Fruit fly (Drosophila melanogaster) whole organism, adult: ENCODE measurements around the gene ome.

Source experiments
- CG11617 ChIP-seq: fragments of 200-800 bp; sonication (Bioruptor generic); optimal IDR thresholded peaks from 2 replicates; lab custom pipeline; 2017; ENCODE audit warnings: mild to moderate bottlenecking, missing biosample characterization, missing genetic modification reagents, missing genetic modification characterization
- CG12768 ChIP-seq: fragments of 200-800 bp; sonication (Bioruptor generic); optimal IDR thresholded peaks from 2 replicates; lab custom pipeline; 2017; ENCODE audit warnings: missing biosample characterization, missing genetic modification characterization, mild to moderate bottlenecking, moderate library complexity, missing genetic modification reagents
- CG14711 ChIP-seq: fragments of 200-800 bp; sonication (Bioruptor generic); optimal IDR thresholded peaks from 2 replicates; lab custom pipeline; 2018; ENCODE audit warnings: missing biosample characterization, mild to moderate bottlenecking, missing genetic modification characterization, moderate library complexity
- CG1620 ChIP-seq: fragments of 200-800 bp; sonication (Bioruptor generic); optimal IDR thresholded peaks from 2 replicates; lab custom pipeline; 2016; ENCODE audit warnings: missing biosample characterization, missing genetic modification characterization
- CG33017 ChIP-seq: fragments of 200-800 bp; sonication (Bioruptor generic); optimal IDR thresholded peaks from 2 replicates; lab custom pipeline; 2018; ENCODE audit warnings: missing biosample characterization, mild to moderate bottlenecking, missing genetic modification characterization, moderate library complexity
- CG5204 ChIP-seq: fragments of 200-800 bp; sonication (Bioruptor generic); optimal IDR thresholded peaks from 2 replicates; lab custom pipeline; 2016; ENCODE audit warnings: missing biosample characterization, missing genetic modification characterization
- CG7045 ChIP-seq: fragments of 200-800 bp; sonication (Bioruptor generic); optimal IDR thresholded peaks from 2 replicates; lab custom pipeline; 2017; ENCODE audit warnings: missing biosample characterization, mild to moderate bottlenecking, missing genetic modification characterization
- CG7101 ChIP-seq: fragments of 200-800 bp; sonication (Bioruptor generic); optimal IDR thresholded peaks from 2 replicates; lab custom pipeline; 2018; ENCODE audit warnings: missing biosample characterization, mild to moderate bottlenecking, missing genetic modification characterization, moderate library complexity
- Clk ChIP-seq: fragments of 200-800 bp; sonication (Bioruptor generic); optimal IDR thresholded peaks from 2 replicates; lab custom pipeline; 2017; ENCODE audit warnings: missing biosample characterization, missing genetic modification characterization
- Crg-1 ChIP-seq: fragments of 200-800 bp; sonication (Bioruptor generic); optimal IDR thresholded peaks from 2 replicates; lab custom pipeline; 2016; ENCODE audit warnings: missing biosample characterization, missing genetic modification characterization
- Hr96 ChIP-seq: fragments of 200-800 bp; sonication (Bioruptor generic); optimal IDR thresholded peaks from 2 replicates; lab custom pipeline; 2016; ENCODE audit warnings: missing biosample characterization, missing genetic modification characterization
- Mnt ChIP-seq: fragments of 200-800 bp; sonication (Bioruptor generic); optimal IDR thresholded peaks from 2 replicates; lab custom pipeline; 2016; ENCODE audit warnings: missing biosample characterization, mild to moderate bottlenecking, missing genetic modification characterization
- bab1 ChIP-seq: fragments of 200-800 bp; sonication (Bioruptor generic); optimal IDR thresholded peaks from 3 replicates; lab custom pipeline; 2019; ENCODE audit warnings: missing biosample characterization, mild to moderate bottlenecking, missing genetic modification characterization, moderate library complexity
- cic ChIP-seq: fragments of 200-800 bp; sonication (Bioruptor generic); optimal IDR thresholded peaks from 2 replicates; lab custom pipeline; 2017; ENCODE audit warnings: missing biosample characterization, mild to moderate bottlenecking, missing genetic modification characterization, moderate library complexity
- cnc ChIP-seq, 2 experiments: fragments of >200 bp; optimal IDR thresholded peaks; 2 replicates each; lab custom pipeline; 2017
- kay ChIP-seq: fragments of 200-800 bp; sonication (Bioruptor generic); peaks from one replicate; lab custom pipeline; 2016; ENCODE audit warnings: missing biosample characterization, missing genetic modification characterization, borderline replicate concordance
- ovo ChIP-seq: fragments of 200-800 bp; sonication (Bioruptor generic); optimal IDR thresholded peaks from 2 replicates; lab custom pipeline; 2016; ENCODE audit warnings: missing biosample characterization, missing genetic modification characterization
- pad ChIP-seq: fragments of 200-800 bp; sonication (Bioruptor generic); optimal IDR thresholded peaks from 3 replicates; lab custom pipeline; 2017; ENCODE audit warnings: missing biosample characterization, missing genetic modification characterization, mild to moderate bottlenecking, moderate library complexity, missing genetic modification reagents
- tj ChIP-seq: fragments of 200-800 bp; sonication (Bioruptor generic); optimal IDR thresholded peaks from 3 replicates; lab custom pipeline; 2017; ENCODE audit warnings: missing biosample characterization, mild to moderate bottlenecking, missing genetic modification characterization, moderate library complexity
- toe ChIP-seq: fragments of 200-800 bp; sonication (Bioruptor generic); optimal IDR thresholded peaks from 2 replicates; lab custom pipeline; 2016; ENCODE audit warnings: missing biosample characterization, missing genetic modification characterization

The ome gene

DNA sequence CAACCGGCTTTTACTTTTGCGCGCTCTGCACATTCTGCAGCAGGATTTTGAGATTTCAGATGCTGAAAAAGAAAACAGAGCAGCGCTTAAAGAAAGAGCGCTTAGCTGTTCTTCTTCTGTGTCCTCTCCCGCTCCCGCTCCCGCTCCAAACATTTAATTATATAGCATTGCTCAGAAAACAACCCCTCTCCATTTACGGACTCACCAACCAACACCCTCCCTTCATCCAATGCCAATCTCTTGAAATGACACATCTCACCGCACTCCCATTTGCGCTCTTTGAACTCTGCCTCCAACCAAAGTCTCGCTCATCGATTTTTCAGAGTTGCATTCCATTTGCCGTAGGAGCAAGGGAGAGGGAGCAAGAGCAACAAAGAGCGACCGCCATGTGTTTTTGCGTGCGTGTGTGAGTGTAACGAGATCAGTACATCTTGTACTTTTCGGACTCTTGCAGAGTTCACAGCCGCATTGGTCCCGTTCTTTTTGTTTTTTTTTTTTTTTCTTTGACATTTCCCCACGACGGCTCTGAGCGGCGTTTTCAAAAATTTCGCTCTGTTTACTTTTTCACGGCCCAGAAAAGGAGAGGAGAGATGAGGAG is 82.5 kb downstream of the ome start:
- no peak for TF ChIP-seq CG1620
- no peak for TF ChIP-seq CG11617 (GFP tag; lab: Kevin White, UChicago)
- TF ChIP-seq Crg-1 (GFP tag; lab: Kevin White, UChicago): peak; percentile 2
- no peak for TF ChIP-seq kay (GFP tag; lab: Kevin White, UChicago)
- no peak for TF ChIP-seq CG33017 (tag; lab: Kevin White, UChicago)
- TF ChIP-seq CG14711 (tag; lab: Kevin White, UChicago): no peak
- TF ChIP-seq toe (GFP tag; lab: Kevin White, UChicago): no peak
- TF ChIP-seq Mnt (GFP tag; lab: Kevin White, UChicago): peak; percentile 82
- TF ChIP-seq cic (GFP tag; lab: Kevin White, UChicago): peak; percentile 2
- peak; percentile 30 for TF ChIP-seq Clk (GFP tag; lab: Kevin White, UChicago)
- TF ChIP-seq tj (GFP tag; lab: Kevin White, UChicago): peak; percentile 54
- peak; percentile 94 for TF ChIP-seq pad (GFP tag; lab: Kevin White, UChicago)
- TF ChIP-seq CG12768 (GFP tag; lab: Kevin White, UChicago): peak; percentile 88
- no peak for TF ChIP-seq CG7101 (tag; lab: Kevin White, UChicago)
- TF ChIP-seq cnc (optimal IDR thresholded peaks at IDR 0.05; lab: Kevin White, UChicago): no peak
- TF ChIP-seq CG5204 (GFP tag; lab: Kevin White, UChicago): no peak
- TF ChIP-seq bab1: no peak
- TF ChIP-seq ovo (GFP tag; lab: Kevin White, UChicago): peak; percentile 32
- no peak for TF ChIP-seq CG7045 (GFP tag; lab: Kevin White, UChicago)
- no peak for TF ChIP-seq Hr96 (GFP tag; lab: Kevin White, UChicago)

DNA sequence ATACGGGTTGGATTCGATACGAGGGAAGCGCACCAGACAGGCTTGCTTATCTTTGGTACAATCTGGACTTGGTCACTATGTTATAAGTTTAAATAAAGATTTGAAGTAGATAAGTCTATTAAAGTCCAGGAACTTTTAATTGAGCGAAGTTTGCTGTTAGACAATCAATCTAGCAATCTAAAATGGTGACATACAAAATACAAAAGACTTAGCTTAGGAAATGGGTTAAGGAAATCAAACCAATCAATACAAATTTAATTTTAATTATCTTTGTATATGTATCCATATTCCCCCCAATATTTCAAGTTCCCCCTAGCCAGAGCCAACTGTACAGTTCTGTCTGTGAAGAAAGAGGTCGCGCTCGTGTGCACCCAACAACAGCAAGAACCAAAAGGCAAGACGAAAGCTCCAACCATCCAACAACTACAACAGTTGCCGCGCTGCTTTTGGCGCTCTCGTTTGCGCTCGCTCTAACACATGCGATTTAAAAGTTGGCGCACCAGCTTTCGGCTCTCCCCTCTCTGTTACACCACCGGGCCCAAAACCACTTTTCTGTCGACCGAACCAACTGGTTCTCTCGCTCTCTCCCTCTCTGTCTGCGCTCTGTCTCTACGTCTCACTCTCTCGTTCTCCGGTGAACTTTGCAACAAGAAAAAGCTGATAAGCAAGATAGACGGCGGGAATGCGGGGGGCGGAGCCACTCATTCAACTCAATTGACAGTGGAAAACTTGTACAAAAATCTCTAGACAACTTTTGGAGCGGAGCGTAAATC is 83.5 kb downstream of the ome start:
- TF ChIP-seq Mnt (GFP tag; lab: Kevin White, UChicago) (peak; percentile 76), CG1620 (peak; percentile 79), CG14711 (tag; lab: Kevin White, UChicago) (peak; percentile 73), bab1 (peak; percentile 44), cic (GFP tag; lab: Kevin White, UChicago) (peak; percentile 98), Crg-1 (GFP tag; lab: Kevin White, UChicago) (peak; percentile 64), CG5204 (GFP tag; lab: Kevin White, UChicago) (peak; percentile 93), ovo (GFP tag; lab: Kevin White, UChicago) (no peak), tj (GFP tag; lab: Kevin White, UChicago) (peak; percentile 55), CG7101 (tag; lab: Kevin White, UChicago) (peak; percentile 90), CG33017 (tag; lab: Kevin White, UChicago) (peak; percentile 85), CG12768 (GFP tag; lab: Kevin White, UChicago) (peak; percentile 85), toe (GFP tag; lab: Kevin White, UChicago) (peak; percentile 82), kay (GFP tag; lab: Kevin White, UChicago) (peak; percentile 93), Hr96 (GFP tag; lab: Kevin White, UChicago) (peak; percentile 71), CG11617 (GFP tag; lab: Kevin White, UChicago) (peak; percentile 88), pad (GFP tag; lab: Kevin White, UChicago) (peak; percentile 77), Clk (GFP tag; lab: Kevin White, UChicago) (peak; percentile 66), cnc (optimal IDR thresholded peaks at IDR 0.05; lab: Kevin White, UChicago) (no peak), CG7045 (GFP tag; lab: Kevin White, UChicago) (peak; percentile 87)

- TF ChIP-seq CG12768 (GFP tag; lab: Kevin White, UChicago) (peak; percentile 88), ovo (GFP tag; lab: Kevin White, UChicago) (peak; percentile 59), CG5204 (GFP tag; lab: Kevin White, UChicago) (peak; percentile 90), Mnt (GFP tag; lab: Kevin White, UChicago) (peak; percentile 53), CG7045 (GFP tag; lab: Kevin White, UChicago) (peak; percentile 94), CG1620 (peak; percentile 65), CG11617 (GFP tag; lab: Kevin White, UChicago) (peak; percentile 87), toe (GFP tag; lab: Kevin White, UChicago) (peak; percentile 84), Crg-1 (GFP tag; lab: Kevin White, UChicago) (peak; percentile 78), CG7101 (tag; lab: Kevin White, UChicago) (peak; percentile 88), bab1 (peak; percentile 76), cnc (optimal IDR thresholded peaks at IDR 0.05; lab: Kevin White, UChicago) (no peak), cic (GFP tag; lab: Kevin White, UChicago) (peak; percentile 64), CG14711 (tag; lab: Kevin White, UChicago) (peak; percentile 74), kay (GFP tag; lab: Kevin White, UChicago) (peak; percentile 92), pad (GFP tag; lab: Kevin White, UChicago) (peak; percentile 78), tj (GFP tag; lab: Kevin White, UChicago) (peak; percentile 63), Hr96 (GFP tag; lab: Kevin White, UChicago) (peak; percentile 88), CG33017 (tag; lab: Kevin White, UChicago) (peak; percentile 67), Clk (GFP tag; lab: Kevin White, UChicago) (peak; percentile 86)
Observed at dm6 chr3L:14756724-14757463, 84.3 kb downstream of the ome start.
